Worm (Caenorhabditis elegans): ENCODE measurements around the gene Y62H9A.4.

Y62H9A.4 gene

DNA sequence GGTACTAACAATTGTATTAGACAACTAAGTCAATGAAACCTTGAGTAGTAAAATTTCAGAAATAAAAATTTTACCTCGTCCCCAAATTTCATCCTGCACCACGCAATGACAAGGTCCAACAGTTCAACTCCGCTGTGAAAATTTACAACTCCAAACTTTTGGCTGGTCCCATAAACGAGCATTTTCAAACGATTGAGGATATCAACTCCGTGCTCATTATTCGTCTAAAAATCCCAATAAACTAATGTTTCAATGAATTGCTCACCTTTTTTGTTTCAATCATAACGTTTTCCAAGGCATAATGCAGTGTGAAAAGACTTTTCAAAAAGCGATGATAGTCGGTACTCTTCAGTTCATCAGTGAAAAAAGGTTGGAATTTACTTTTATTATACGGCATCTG, 26.7 kb downstream of the Y62H9A.4 start:
- TF ChIP-seq mab-9 (GFP tag; IDR thresholded peaks at IDR 0.05) (no peak), egl-13 (tag; optimal IDR thresholded peaks at IDR 0.05) (no peak), unc-86 (tag; optimal IDR thresholded peaks at IDR 0.05) (no peak), lin-13 (GFP tag; optimal IDR thresholded peaks at IDR 0.05) (no peak), grh-1 (GFP tag; IDR thresholded peaks at IDR 0.05) (no peak), lin-15B (tag; optimal IDR thresholded peaks at IDR 0.05) (no peak), unc-98 (GFP tag; IDR thresholded peaks at IDR 0.05) (no peak), vab-15 (tag; optimal IDR thresholded peaks at IDR 0.05) (no peak), skn-1 (tag; optimal IDR thresholded peaks at IDR 0.05) (no peak), irx-1 (tag; optimal IDR thresholded peaks at IDR 0.05) (no peak), tbx-2 (tag; optimal IDR thresholded peaks at IDR 0.05) (no peak), ceh-82 (tag; optimal IDR thresholded peaks at IDR 0.05) (no peak), snpc-4 (tag; optimal IDR thresholded peaks at IDR 0.05) (no peak)

DNA sequence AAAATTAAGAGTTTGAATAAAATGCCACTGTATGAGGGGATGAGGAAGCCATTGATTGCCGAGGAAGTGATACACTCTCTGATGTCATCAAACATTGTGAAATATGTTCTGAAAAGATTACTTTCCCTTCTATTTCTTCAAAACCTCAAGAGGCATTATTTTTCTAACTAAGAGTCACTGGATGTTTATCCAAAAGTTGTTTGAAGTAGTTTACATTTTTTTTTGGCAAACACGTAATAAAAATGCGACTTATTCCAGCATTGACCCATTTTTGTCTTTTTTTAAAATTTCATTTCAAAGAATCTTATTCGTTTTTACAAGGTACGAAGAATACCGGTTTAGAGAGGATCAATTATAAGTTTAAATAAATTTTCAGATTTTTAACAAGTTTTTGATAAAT, 27.3 kb downstream of the Y62H9A.4 start, which contains the start of gene Y62H9A.11:
Y62H9A.11 (minus strand) TSS at position 101 of the 400 bp plus-strand sequence.
- TF ChIP-seq hlh-4 (tag; optimal IDR thresholded peaks at IDR 0.05) (no peak), mab-9 (GFP tag; IDR thresholded peaks at IDR 0.05) (no peak), C34B4.2 (tag; optimal IDR thresholded peaks at IDR 0.05) (no peak), elt-2 (tag; optimal IDR thresholded peaks at IDR 0.05) (no peak), sup-37 (GFP tag; optimal IDR thresholded peaks at IDR 0.05) (no peak), nhr-90 (tag; optimal IDR thresholded peaks at IDR 0.05; ENCODE audit: poor library complexity) (no peak), snu-23 (GFP tag; optimal IDR thresholded peaks at IDR 0.05) (no peak), lsy-2 (tag; optimal IDR thresholded peaks at IDR 0.05) (no peak), ces-1 (GFP tag; optimal IDR thresholded peaks at IDR 0.05) (no peak), nhr-84 (tag; optimal IDR thresholded peaks at IDR 0.05) (no peak), unc-30 (tag; optimal IDR thresholded peaks at IDR 0.05) (no peak), fkh-4 (tag; optimal IDR thresholded peaks at IDR 0.05; ENCODE audit: borderline replicate concordance) (no peak)

ce11 chrX:11908226-11908625, 28.3 kb downstream of the Y62H9A.4 start:
- TF ChIP-seq pag-3 (tag; optimal IDR thresholded peaks at IDR 0.05; ENCODE audit: borderline replicate concordance, insufficient read depth), result no peak
- no peak for TF ChIP-seq ceh-8 (GFP tag; optimal IDR thresholded peaks at IDR 0.05)
- peak in 1 of 2 experiments; percentile 14 for TF ChIP-seq lin-35 (GFP tag; optimal IDR thresholded peaks at IDR 0.05)
- peak; percentile 45 for TF ChIP-seq elt-2 (tag; optimal IDR thresholded peaks at IDR 0.05)

ce11 chrX:11909168-11909567, 29.2 kb downstream of the Y62H9A.4 start:
- peak; percentile 90 for TF ChIP-seq elt-2 (tag; optimal IDR thresholded peaks at IDR 0.05)
- TF ChIP-seq nhr-71 (tag; optimal IDR thresholded peaks at IDR 0.05), result peak; percentile 14
- TF ChIP-seq dsc-1 (tag; optimal IDR thresholded peaks at IDR 0.05), result peak; percentile 44
- no peak for TF ChIP-seq nhr-28 (tag; optimal IDR thresholded peaks at IDR 0.05)

DNA sequence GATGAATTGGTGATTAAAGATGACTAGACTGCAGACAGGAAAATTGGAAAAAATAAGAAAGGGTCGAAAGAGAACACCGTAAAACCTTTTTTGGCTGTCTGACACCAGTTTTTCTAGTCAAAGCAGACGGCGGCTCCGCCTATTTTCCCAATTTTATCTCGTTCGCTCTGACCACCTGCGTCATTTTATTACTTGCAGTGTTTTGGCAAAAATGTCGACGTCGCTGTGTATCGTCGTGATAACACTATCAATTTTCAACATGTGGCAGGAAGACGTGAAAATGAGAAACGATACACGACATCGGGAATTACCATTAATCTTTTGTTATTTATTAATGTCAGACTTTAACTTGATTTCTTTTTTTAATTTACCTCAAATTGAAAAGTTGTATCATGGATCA, 30.1 kb downstream of the Y62H9A.4 start, which contains the start of gene Y62H9A.15:
Y62H9A.15 (minus strand) TSS at position 100 of the 400 bp plus-strand sequence.
- TF ChIP-seq hpl-2 (GFP tag; optimal IDR thresholded peaks at IDR 0.05) (no peak), elt-2 (tag; optimal IDR thresholded peaks at IDR 0.05) (peak; percentile 13), elt-3 (tag; optimal IDR thresholded peaks at IDR 0.05) (peak in 1 of 6 experiments; percentile 5), lin-35 (GFP tag; optimal IDR thresholded peaks at IDR 0.05) (peak in 1 of 2 experiments; percentile 9), nhr-20 (tag; optimal IDR thresholded peaks at IDR 0.05) (peak; percentile 1)

DNA sequence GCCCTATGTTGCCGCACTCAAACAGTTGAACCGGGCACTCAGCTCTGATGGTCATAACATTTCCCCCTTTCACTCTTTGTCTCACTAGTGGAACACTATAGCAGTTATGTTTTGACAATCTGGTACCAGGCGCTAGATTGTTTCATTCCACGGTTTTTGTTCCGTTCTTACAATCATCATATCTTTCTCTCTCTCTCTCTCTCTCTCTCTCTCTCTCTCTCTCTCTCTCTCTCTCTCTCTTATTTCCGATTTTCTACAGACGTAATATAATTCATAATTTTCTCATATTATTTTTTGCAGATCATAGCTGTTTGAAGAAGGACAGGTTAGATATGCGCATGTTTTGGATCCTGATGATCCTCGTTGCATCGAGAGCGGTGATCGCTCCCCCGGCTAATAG, 33.9 kb downstream of the Y62H9A.4 start, which contains the start of gene Y62H9A.12:
Y62H9A.12 (plus strand) TSS at position 301 of the 400 bp plus-strand sequence.
- no peak for TF ChIP-seq efl-1 (optimal IDR thresholded peaks at IDR 0.05)
- TF ChIP-seq efl-1 (GFP tag; optimal IDR thresholded peaks at IDR 0.05 in 1 of 2), result no peak
- TF ChIP-seq mef-2 (tag; optimal IDR thresholded peaks at IDR 0.05), result no peak
- TF ChIP-seq vab-15 (tag; optimal IDR thresholded peaks at IDR 0.05), result no peak
- no peak for TF ChIP-seq hlh-17 (GFP tag; optimal IDR thresholded peaks at IDR 0.05; ENCODE audit: borderline replicate concordance)
- no peak for TF ChIP-seq ces-1 (GFP tag; optimal IDR thresholded peaks at IDR 0.05)
- no peak for TF ChIP-seq nhr-19 (GFP tag; conservative IDR thresholded peaks at IDR 0.05)
- TF ChIP-seq aly-2 (tag; optimal IDR thresholded peaks at IDR 0.05), result no peak
- TF ChIP-seq unc-130 (tag; optimal IDR thresholded peaks at IDR 0.05), result no peak
- no peak for TF ChIP-seq sptf-1 (tag; optimal IDR thresholded peaks at IDR 0.05)
- no peak for TF ChIP-seq xbp-1 (tag; optimal IDR thresholded peaks at IDR 0.05)
- no peak for TF ChIP-seq unc-98 (GFP tag; IDR thresholded peaks at IDR 0.05)
- no peak for TF ChIP-seq lin-35 (GFP tag; optimal IDR thresholded peaks at IDR 0.05)
- TF ChIP-seq pqm-1 (tag; optimal IDR thresholded peaks at IDR 0.05), result no peak
- no peak for TF ChIP-seq egl-27 (tag; optimal IDR thresholded peaks at IDR 0.05)

Data from whole organism, L1 larva.